Worm (Caenorhabditis elegans) whole organism, L1 larva: ENCODE data around the gene srw-3.
A peak's percentile ranks its signal among the peaks of the same experiment; 100 is the strongest.

ENCODE experiments used
- C16A3.4 ChIP-seq: fragments of 150-350 bp; optimal IDR thresholded peaks from 2 replicates; lab custom pipeline; 2014; ENCODE audit warnings: missing biosample characterization, missing genetic modification characterization
- C34B4.2 ChIP-seq: sonication (generic microtip); optimal IDR thresholded peaks from 2 replicates; lab custom pipeline; 2017; ENCODE audit warnings: mild to moderate bottlenecking, missing genetic modification characterization, missing compliant biosample characterization
- F16B12.6 ChIP-seq: fragments of 150-350 bp; optimal IDR thresholded peaks from 2 replicates; lab custom pipeline; 2014; ENCODE audit warnings: missing biosample characterization, missing genetic modification characterization
- Y116A8C.19 ChIP-seq: sonication (generic microtip); optimal IDR thresholded peaks from 2 replicates; lab custom pipeline; 2016; ENCODE audit warnings: missing compliant biosample characterization, missing genetic modification characterization, borderline replicate concordance
- aha-1 ChIP-seq: fragments of 150-350 bp; optimal IDR thresholded peaks from 2 replicates; lab custom pipeline; 2014; ENCODE audit warnings: missing biosample characterization, missing genetic modification characterization
- alr-1 ChIP-seq: fragments of 200-800 bp; sonication (Bioruptor generic); optimal IDR thresholded peaks from 2 replicates; lab custom pipeline; 2018; ENCODE audit warnings: borderline replicate concordance, mild to moderate bottlenecking, missing genetic modification characterization, missing compliant biosample characterization
- aly-2 ChIP-seq: fragments of 150-350 bp; optimal IDR thresholded peaks from 2 replicates; lab custom pipeline; 2014; ENCODE audit warnings: missing biosample characterization, missing genetic modification characterization
- ama-1 ChIP-seq: fragments of 150-350 bp; optimal IDR thresholded peaks from 2 replicates; lab custom pipeline; 2014
- blmp-1 ChIP-seq: fragments of 150-350 bp; optimal IDR thresholded peaks from 2 replicates; lab custom pipeline; 2014; ENCODE audit warnings: missing biosample characterization, missing genetic modification characterization
- dpl-1 ChIP-seq, 3 experiments: fragments of 150-350 bp in 2 of 3; sonication (generic microtip) in 1 of 3; optimal IDR thresholded peaks; 2 replicates each; lab custom pipeline; 2014 to 2017; ENCODE audit warnings: missing biosample characterization in 3 of 3, missing genetic modification characterization in 3 of 3, missing genetic modification reagents in 3 of 3
- efl-3 ChIP-seq: fragments of 200-800 bp; sonication (Bioruptor generic); optimal IDR thresholded peaks from 2 replicates; lab custom pipeline; 2018; ENCODE audit warnings: mild to moderate bottlenecking, missing genetic modification characterization, missing compliant biosample characterization
- egl-13 ChIP-seq: sonication (generic microtip); optimal IDR thresholded peaks from 2 replicates; lab custom pipeline; 2016; ENCODE audit warnings: missing genotype, missing genetic modification reagents, missing genetic modification characterization, missing compliant biosample characterization
- elt-3 ChIP-seq, 6 experiments: fragments of 150-350 bp in 1 of 6; sonication (generic microtip); optimal IDR thresholded peaks; 2 replicates each; lab custom pipeline; 2017 to 2018; ENCODE audit warnings: missing biosample characterization in 6 of 6, missing genetic modification characterization in 6 of 6, inconsistent platforms in 1 of 6
- ets-5 ChIP-seq: fragments of 200-800 bp; sonication (Bioruptor generic); IDR thresholded peaks from 2 replicates; pipeline ENCODE4 v1.3.6; 2022; ENCODE audit warnings: missing genetic modification characterization, missing compliant biosample characterization
- fkh-10 ChIP-seq: sonication (generic microtip); optimal IDR thresholded peaks from 2 replicates; lab custom pipeline; 2017; ENCODE audit warnings: missing biosample characterization, missing genetic modification reagents, missing genetic modification characterization
- fkh-4 ChIP-seq: sonication (generic microtip); optimal IDR thresholded peaks from 2 replicates; lab custom pipeline; 2016; ENCODE audit warnings: missing compliant biosample characterization, missing genetic modification characterization, borderline replicate concordance
- fos-1 ChIP-seq: fragments of 150-350 bp; optimal IDR thresholded peaks from 2 replicates; lab custom pipeline; 2014; ENCODE audit warnings: missing biosample characterization, missing genetic modification characterization
- grh-1 ChIP-seq: fragments of 200-800 bp; sonication (Bioruptor generic); IDR thresholded peaks from 2 replicates; pipeline ENCODE4 v1.3.6; 2022; ENCODE audit warnings: missing genetic modification reagents, missing genetic modification characterization, missing compliant biosample characterization
- hlh-17 ChIP-seq: fragments of 200-800 bp; sonication (Bioruptor generic); optimal IDR thresholded peaks from 2 replicates; lab custom pipeline; 2018; ENCODE audit warnings: missing genetic modification characterization, mild to moderate bottlenecking, missing compliant biosample characterization, moderate library complexity, borderline replicate concordance
- hpl-2 ChIP-seq: fragments of 150-350 bp; optimal IDR thresholded peaks from 2 replicates; lab custom pipeline; 2014; ENCODE audit warnings: missing biosample characterization, missing genetic modification reagents, missing genetic modification characterization
- irx-1 ChIP-seq: sonication (generic microtip); optimal IDR thresholded peaks from 2 replicates; lab custom pipeline; 2016; ENCODE audit warnings: missing genetic modification characterization, missing compliant biosample characterization
- isw-1 ChIP-seq: fragments of 200-800 bp; sonication (Bioruptor generic); IDR thresholded peaks from 2 replicates; pipeline ENCODE4 v1.3.6; 2022; ENCODE audit warnings: missing genetic modification characterization, missing compliant biosample characterization
- lin-14 ChIP-seq: fragments of 200-800 bp; sonication (Bioruptor generic); optimal IDR thresholded peaks from 2 replicates; lab custom pipeline; 2018; ENCODE audit warnings: mild to moderate bottlenecking, missing genetic modification characterization, moderate library complexity, missing compliant biosample characterization
- lin-15B ChIP-seq: fragments of 150-350 bp; sonication (generic microtip); optimal IDR thresholded peaks from 3 replicates; lab custom pipeline; 2014; ENCODE audit warnings: missing biosample characterization, missing genetic modification characterization
- lin-39 ChIP-seq: fragments of 150-350 bp; optimal IDR thresholded peaks from 2 replicates; lab custom pipeline; 2014; ENCODE audit warnings: missing biosample characterization, missing genetic modification reagents, missing genetic modification characterization
- lsy-2 ChIP-seq, 2 experiments: fragments of 150-350 bp; optimal IDR thresholded peaks; 2 replicates each; lab custom pipeline; 2014; ENCODE audit warnings: missing biosample characterization in 2 of 2, missing genetic modification characterization in 2 of 2
- mdl-1 ChIP-seq, 2 experiments: fragments of 150-350 bp; optimal IDR thresholded peaks; 2 replicates each; lab custom pipeline; 2014 to 2017; ENCODE audit warnings: missing biosample characterization in 2 of 2, missing genetic modification characterization in 2 of 2, inconsistent platforms in 1 of 2
- mef-2 ChIP-seq: fragments of 150-350 bp; optimal IDR thresholded peaks from 2 replicates; lab custom pipeline; 2014; ENCODE audit warnings: missing biosample characterization, missing genetic modification characterization
- mep-1 ChIP-seq: fragments of 150-350 bp; optimal IDR thresholded peaks from 2 replicates; lab custom pipeline; 2014; ENCODE audit warnings: missing biosample characterization, missing genetic modification characterization
- nhr-11 ChIP-seq: fragments of 150-350 bp; optimal IDR thresholded peaks from 2 replicates; lab custom pipeline; 2014; ENCODE audit warnings: missing biosample characterization, missing genetic modification characterization
- nhr-12 ChIP-seq: sonication (generic microtip); optimal IDR thresholded peaks from 2 replicates; lab custom pipeline; 2017; ENCODE audit warnings: missing biosample characterization, missing genetic modification characterization
- nhr-237 ChIP-seq: fragments of 150-350 bp; optimal IDR thresholded peaks from 2 replicates; lab custom pipeline; 2014; ENCODE audit warnings: missing biosample characterization, missing genetic modification characterization
- nhr-28 ChIP-seq: fragments of 150-350 bp; optimal IDR thresholded peaks from 2 replicates; lab custom pipeline; 2014; ENCODE audit warnings: missing biosample characterization, missing genetic modification characterization
- nhr-47 ChIP-seq: sonication (generic microtip); optimal IDR thresholded peaks from 2 replicates; lab custom pipeline; 2016; ENCODE audit warnings: mild to moderate bottlenecking, missing genetic modification characterization, moderate library complexity, missing compliant biosample characterization
- nhr-77 ChIP-seq: fragments of 150-350 bp; optimal IDR thresholded peaks from 2 replicates; lab custom pipeline; 2014; ENCODE audit warnings: missing biosample characterization, missing genetic modification characterization
- nhr-84 ChIP-seq: sonication (generic microtip); optimal IDR thresholded peaks from 2 replicates; lab custom pipeline; 2017; ENCODE audit warnings: missing biosample characterization, missing genetic modification characterization
- pag-3 ChIP-seq: sonication (generic microtip); optimal IDR thresholded peaks from 2 replicates; lab custom pipeline; 2017; ENCODE audit warnings: missing genetic modification characterization, mild to moderate bottlenecking, missing compliant biosample characterization, antibody characterized with exemption, borderline replicate concordance; ENCODE audit not compliant: insufficient read depth
- pax-3 ChIP-seq: fragments of 200-800 bp; sonication (Bioruptor generic); optimal IDR thresholded peaks from 2 replicates; lab custom pipeline; 2018; ENCODE audit warnings: mild to moderate bottlenecking, missing genetic modification characterization, moderate library complexity, missing compliant biosample characterization
- pqm-1 ChIP-seq: sonication (generic microtip); optimal IDR thresholded peaks from 3 replicates; lab custom pipeline; 2017; ENCODE audit warnings: missing biosample characterization, missing genetic modification characterization
- rnt-1 ChIP-seq: sonication (generic microtip); optimal IDR thresholded peaks from 2 replicates; lab custom pipeline; 2016; ENCODE audit warnings: mild to moderate bottlenecking, missing genetic modification characterization, moderate library complexity, missing compliant biosample characterization
- sox-4 ChIP-seq: sonication (generic microtip); optimal IDR thresholded peaks from 2 replicates; lab custom pipeline; 2016; ENCODE audit warnings: missing genetic modification characterization, missing compliant biosample characterization
- sptf-1 ChIP-seq: fragments of 150-350 bp; optimal IDR thresholded peaks from 2 replicates; lab custom pipeline; 2014; ENCODE audit warnings: missing biosample characterization, missing genetic modification characterization
- unc-130 ChIP-seq: fragments of 150-350 bp; optimal IDR thresholded peaks from 2 replicates; lab custom pipeline; 2017; ENCODE audit warnings: missing biosample characterization, missing genetic modification characterization, inconsistent platforms
- unc-86 ChIP-seq: sonication (generic microtip); optimal IDR thresholded peaks from 2 replicates; lab custom pipeline; 2016; ENCODE audit warnings: missing genetic modification characterization, missing compliant biosample characterization
- unc-98 ChIP-seq: fragments of 200-800 bp; sonication (Bioruptor generic); IDR thresholded peaks from 2 replicates; pipeline ENCODE4 v1.3.6; 2022; ENCODE audit warnings: missing genetic modification characterization, missing compliant biosample characterization
- vab-15 ChIP-seq: sonication (generic microtip); optimal IDR thresholded peaks from 2 replicates; lab custom pipeline; 2017; ENCODE audit warnings: missing genotype, mild to moderate bottlenecking, missing genetic modification characterization, missing compliant biosample characterization
- zag-1 ChIP-seq: fragments of 150-350 bp; optimal IDR thresholded peaks from 2 replicates; lab custom pipeline; 2014; ENCODE audit warnings: missing biosample characterization, missing genetic modification characterization
- zip-4 ChIP-seq: fragments of 200-800 bp; sonication (Bioruptor generic); optimal IDR thresholded peaks from 2 replicates; lab custom pipeline; 2018; ENCODE audit warnings: mild to moderate bottlenecking, missing genetic modification characterization, moderate library complexity, missing compliant biosample characterization
- ztf-11 ChIP-seq, 2 experiments: sonication (generic microtip); optimal IDR thresholded peaks; 2 replicates each; lab custom pipeline; 2016 to 2017; ENCODE audit warnings: missing genetic modification characterization in 2 of 2, missing biosample characterization in 1 of 2, missing compliant biosample characterization in 1 of 2

srw-3 gene

DNA sequence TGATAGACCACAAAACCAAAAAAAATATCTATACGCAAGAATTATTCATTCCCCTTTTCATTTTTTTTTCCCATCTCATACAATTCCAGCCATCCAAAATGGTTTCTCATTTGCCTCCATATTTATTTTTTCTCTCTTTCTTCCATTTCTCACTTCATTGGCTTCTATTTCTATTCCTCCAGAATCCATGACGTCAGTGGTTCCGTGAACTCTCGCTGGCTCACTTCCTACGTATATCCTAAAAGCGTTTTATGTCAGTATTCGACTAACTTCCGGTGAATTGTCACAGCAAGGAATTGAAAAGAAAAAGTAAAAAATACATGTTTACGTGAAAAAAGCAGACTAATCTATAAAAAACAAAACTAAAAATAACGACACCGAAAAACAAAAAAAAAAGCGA lies 21.5 kb downstream of the srw-3 start (continued):
- TF ChIP-seq pqm-1 (tag; lab: Kevin White, UChicago), result no peak
- no peak for TF ChIP-seq dpl-1 (GFP tag; optimal IDR thresholded peaks at IDR 0.05; lab: Kevin White, UChicago)
- peak; percentile 30 for TF ChIP-seq nhr-47 (tag; lab: Kevin White, UChicago)
- TF ChIP-seq nhr-12 (tag; lab: Kevin White, UChicago), result no peak
- no peak for TF ChIP-seq mdl-1 (tag; optimal IDR thresholded peaks at IDR 0.05; lab: Kevin White, UChicago)
- no peak for TF ChIP-seq F16B12.6 (tag; lab: Kevin White, UChicago)
- no peak for TF ChIP-seq lsy-2 (tag; optimal IDR thresholded peaks at IDR 0.05; lab: Kevin White, UChicago)
- no peak for TF ChIP-seq unc-130 (tag; lab: Kevin White, UChicago)
- TF ChIP-seq elt-3 (tag; optimal IDR thresholded peaks at IDR 0.05; lab: Kevin White, UChicago), result no peak

DNA sequence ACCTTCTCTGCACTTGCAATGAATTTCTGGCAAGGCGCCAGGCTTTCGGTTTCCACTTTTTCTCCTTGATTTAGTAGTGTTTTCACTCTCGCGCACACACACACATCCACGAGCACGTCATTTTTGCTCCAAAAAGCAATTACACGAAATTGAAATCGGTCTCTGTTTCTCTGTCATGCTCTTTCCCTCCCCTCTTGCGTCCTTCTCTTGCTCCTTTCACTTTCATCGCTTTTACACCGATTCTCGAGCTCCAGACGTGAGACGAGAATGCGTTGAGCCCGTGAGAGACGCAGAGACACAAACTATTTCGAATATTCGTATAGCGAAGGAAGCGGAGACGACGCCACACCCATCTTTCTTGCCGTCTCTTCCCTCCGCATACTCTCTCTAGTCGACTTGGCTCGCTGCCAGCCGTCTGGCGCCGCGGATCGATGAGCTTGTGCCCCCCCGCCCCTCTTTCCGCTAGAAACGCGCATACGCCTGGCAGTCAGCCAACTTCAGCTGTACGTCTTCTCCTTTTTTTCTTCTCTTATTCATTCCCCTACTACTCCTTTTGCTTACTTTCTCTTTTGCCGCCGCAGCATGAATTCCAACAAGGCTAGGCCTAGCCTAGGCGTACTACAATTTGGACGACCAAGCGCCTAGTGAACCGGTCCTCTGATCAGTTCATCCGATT lies 22.7 kb downstream of the srw-3 start:
- no peak for TF ChIP-seq Y116A8C.19 (tag; lab: Kevin White, UChicago)
- TF ChIP-seq lin-39, result peak; percentile 24
- no peak for TF ChIP-seq ets-5
- TF ChIP-seq blmp-1 (tag; lab: Kevin White, UChicago), result peak; percentile 98
- TF ChIP-seq zip-4 (GFP tag; lab: Kevin White, UChicago), result peak; percentile 52
- no peak for TF ChIP-seq sptf-1 (tag; lab: Kevin White, UChicago)
- TF ChIP-seq hlh-17 (GFP tag; lab: Kevin White, UChicago), result no peak
- TF ChIP-seq hpl-2 (GFP tag; lab: Kevin White, UChicago), result no peak
- peak; percentile 70 for TF ChIP-seq mep-1 (tag; lab: Kevin White, UChicago)
- no peak for TF ChIP-seq pqm-1 (tag; lab: Kevin White, UChicago)
- TF ChIP-seq sox-4 (tag; lab: Kevin White, UChicago), result peak; percentile 75
- TF ChIP-seq unc-130 (tag; lab: Kevin White, UChicago), result peak; percentile 36
- TF ChIP-seq efl-3 (GFP tag; lab: Kevin White, UChicago), result no peak
- peak; percentile 98 for TF ChIP-seq lin-14
- no peak for TF ChIP-seq alr-1 (tag; lab: Kevin White, UChicago)
- no peak for TF ChIP-seq vab-15
- peak in 1 of 2 experiments; percentile 64 for TF ChIP-seq ztf-11 (tag; optimal IDR thresholded peaks at IDR 0.05; lab: Kevin White, UChicago)
- TF ChIP-seq egl-13 (tag; lab: Kevin White, UChicago), result peak; percentile 96
- TF ChIP-seq isw-1, result peak; percentile 72
- TF ChIP-seq unc-98 (GFP tag; lab: Robert Waterston, UW), result peak; percentile 49; the same call in 1 of the 2 replicates
- no peak for TF ChIP-seq lin-15B (tag; lab: Kevin White, UChicago)
- TF ChIP-seq unc-86 (tag; lab: Kevin White, UChicago), result peak; percentile 90
- TF ChIP-seq mef-2 (tag; lab: Kevin White, UChicago), result peak; percentile 46
- no peak for TF ChIP-seq nhr-84
- peak; percentile 56 for TF ChIP-seq zag-1 (tag; lab: Kevin White, UChicago)
- peak; percentile 88 for TF ChIP-seq fkh-10 (GFP tag; lab: Kevin White, UChicago)
- no peak for TF ChIP-seq pag-3 (tag; lab: Kevin White, UChicago)
- no peak for TF ChIP-seq nhr-237 (tag; lab: Kevin White, UChicago)
- peak; percentile 18; the same call in 1 of the 2 replicates for TF ChIP-seq grh-1
- no peak for TF ChIP-seq aha-1 (tag; lab: Kevin White, UChicago)
- TF ChIP-seq nhr-11 (tag; lab: Kevin White, UChicago), result peak; percentile 71
- TF ChIP-seq fkh-4 (tag; lab: Kevin White, UChicago), result peak; percentile 3
- TF ChIP-seq aly-2 (tag; lab: Kevin White, UChicago), result no peak
- TF ChIP-seq C16A3.4 (tag; lab: Kevin White, UChicago), result peak; percentile 26
- TF ChIP-seq rnt-1 (tag; lab: Kevin White, UChicago), result peak; percentile 81
- no peak for TF ChIP-seq C34B4.2 (tag; lab: Kevin White, UChicago)
- peak; percentile 75 for TF ChIP-seq fos-1 (tag; lab: Kevin White, UChicago)
- peak; percentile 80 for TF ChIP-seq pax-3 (tag; lab: Kevin White, UChicago)
- peak; percentile 74 for TF ChIP-seq irx-1 (tag; lab: Kevin White, UChicago)
- TF ChIP-seq nhr-28, result no peak
- no peak for TF ChIP-seq ama-1 (lab: Kevin White, UChicago)
- TF ChIP-seq F16B12.6 (tag; lab: Kevin White, UChicago), result no peak
- no peak for TF ChIP-seq mdl-1 (tag; optimal IDR thresholded peaks at IDR 0.05; lab: Kevin White, UChicago)
- TF ChIP-seq nhr-77, result peak; percentile 85
